Worm (Caenorhabditis elegans): ENCODE data around the gene hsd-2.

- TF ChIP-seq lin-39 (tag; optimal IDR thresholded peaks at IDR 0.05) = no peak
- no peak for TF ChIP-seq ztf-4 (tag; optimal IDR thresholded peaks at IDR 0.05)
- no peak for TF ChIP-seq nhr-237 (tag; optimal IDR thresholded peaks at IDR 0.05)
- TF ChIP-seq nhr-12 (tag; optimal IDR thresholded peaks at IDR 0.05) = no peak
- no peak for TF ChIP-seq nhr-129 (tag; optimal IDR thresholded peaks at IDR 0.05)
- no peak for TF ChIP-seq aly-2 (tag; optimal IDR thresholded peaks at IDR 0.05)
- no peak for TF ChIP-seq ztf-11 (tag; optimal IDR thresholded peaks at IDR 0.05)
- no peak for TF ChIP-seq snpc-4 (tag; optimal IDR thresholded peaks at IDR 0.05)
Observed at ce11 chrX:5038812-5039211, 33.8 kb downstream of the hsd-2 start.
